Fruit fly (Drosophila melanogaster) whole organism, embryonic: Measurements from ENCODE around the gene Arp1.
A peak's percentile ranks its signal among the peaks of the same experiment; 100 is the strongest.

ENCODE experiments used
- BtbVII ChIP-seq: fragments of 200-800 bp; sonication (Bioruptor generic); optimal IDR thresholded peaks from 3 replicates; lab custom pipeline; 2017; ENCODE audit warnings: missing biosample characterization, mild to moderate bottlenecking, missing genetic modification characterization
- CG11695 ChIP-seq: fragments of 200-800 bp; sonication (Bioruptor generic); IDR thresholded peaks from 3 replicates; pipeline ENCODE4 v1.3.6; 2022; ENCODE audit warnings: missing biosample characterization, missing genetic modification characterization
- CG11696 ChIP-seq: fragments of 200-800 bp; sonication (Bioruptor generic); IDR thresholded peaks from 2 replicates; pipeline ENCODE4 v1.3.6; 2022; ENCODE audit warnings: missing biosample characterization, missing genetic modification characterization
- CG12104 ChIP-seq: fragments of 200-800 bp; sonication (Bioruptor generic); optimal IDR thresholded peaks from 3 replicates; lab custom pipeline; 2016; ENCODE audit warnings: missing biosample characterization, missing genetic modification characterization
- CG14667 ChIP-seq: fragments of 200-800 bp; sonication (Bioruptor generic); IDR thresholded peaks from 2 replicates; pipeline ENCODE4 v1.3.6; 2022; ENCODE audit warnings: missing biosample characterization, missing genetic modification characterization
- CG1647 ChIP-seq: fragments of 200-800 bp; sonication (Bioruptor generic); optimal IDR thresholded peaks from 3 replicates; lab custom pipeline; 2016; ENCODE audit warnings: missing biosample characterization, missing genetic modification characterization
- CG17328 ChIP-seq: fragments of 200-800 bp; sonication (Bioruptor generic); IDR thresholded peaks from 2 replicates; pipeline ENCODE4 v1.3.6; 2022; ENCODE audit warnings: missing biosample characterization, missing genetic modification characterization
- CG17829 ChIP-seq: fragments of 200-800 bp; optimal IDR thresholded peaks from 2 replicates; lab custom pipeline; 2019; ENCODE audit warnings: missing biosample characterization, mild to moderate bottlenecking, missing genetic modification characterization, moderate library complexity
- CG2678 ChIP-seq: fragments of 200-800 bp; sonication (Bioruptor generic); optimal IDR thresholded peaks from 3 replicates; lab custom pipeline; 2019; ENCODE audit warnings: missing biosample characterization, mild to moderate bottlenecking, missing genetic modification characterization, moderate library complexity
- CG30403 ChIP-seq: fragments of 200-800 bp; sonication (Bioruptor generic); optimal IDR thresholded peaks from 3 replicates; lab custom pipeline; 2016; ENCODE audit warnings: missing biosample characterization, missing genetic modification characterization
- CG3281 ChIP-seq: fragments of 200-800 bp; sonication (Bioruptor generic); optimal IDR thresholded peaks from 3 replicates; lab custom pipeline; 2017; ENCODE audit warnings: missing biosample characterization, mild to moderate bottlenecking, missing genetic modification characterization
- CG34376 ChIP-seq: fragments of 200-800 bp; sonication (Bioruptor generic); optimal IDR thresholded peaks from 2 replicates; lab custom pipeline; 2018; ENCODE audit warnings: missing biosample characterization, mild to moderate bottlenecking, missing genetic modification characterization
- CG3847 ChIP-seq: fragments of 200-800 bp; sonication (Bioruptor generic); IDR thresholded peaks from 2 replicates; pipeline ENCODE4 v1.3.6; 2022; ENCODE audit warnings: missing biosample characterization, missing genetic modification characterization
- CG4328 ChIP-seq: fragments of 200-800 bp; sonication (Bioruptor generic); optimal IDR thresholded peaks from 3 replicates; lab custom pipeline; 2017; ENCODE audit warnings: missing biosample characterization, missing genetic modification reagents, missing genetic modification characterization
- CG4424 ChIP-seq: fragments of 200-800 bp; sonication (Bioruptor generic); optimal IDR thresholded peaks from 3 replicates; lab custom pipeline; 2016; ENCODE audit warnings: missing biosample characterization, missing genetic modification characterization
- CG4820 ChIP-seq: fragments of 200-800 bp; sonication (Bioruptor generic); optimal IDR thresholded peaks from 3 replicates; lab custom pipeline; 2016; ENCODE audit warnings: missing biosample characterization, missing genetic modification characterization
- CG6765 ChIP-seq: fragments of 200-800 bp; sonication (Bioruptor generic); optimal IDR thresholded peaks from 3 replicates; lab custom pipeline; 2017; ENCODE audit warnings: missing biosample characterization, mild to moderate bottlenecking, missing genetic modification characterization
- CG7987 ChIP-seq: fragments of 200-800 bp; sonication (Bioruptor generic); optimal IDR thresholded peaks from 2 replicates; lab custom pipeline; 2018; ENCODE audit warnings: missing biosample characterization, mild to moderate bottlenecking, missing genetic modification characterization, moderate library complexity
- CG8290 ChIP-seq, 3 experiments: fragments of 200-800 bp; sonication (Bioruptor generic); optimal IDR thresholded peaks; 2 replicates each; lab custom pipeline; 2016 to 2019; ENCODE audit warnings: missing biosample characterization in 3 of 3, missing genetic modification characterization in 3 of 3, mild to moderate bottlenecking in 2 of 3, moderate library complexity in 1 of 3
- D19A ChIP-seq: fragments of 200-800 bp; optimal IDR thresholded peaks from 3 replicates; lab custom pipeline; 2019; ENCODE audit warnings: missing biosample characterization, mild to moderate bottlenecking, missing genetic modification characterization, moderate library complexity
- Drgx ChIP-seq: fragments of 200-800 bp; sonication (Bioruptor generic); IDR thresholded peaks from 2 replicates; pipeline ENCODE4 v1.3.6; 2022; ENCODE audit warnings: missing biosample characterization, missing genetic modification characterization
- ERR ChIP-seq: fragments of 200-800 bp; sonication (Bioruptor generic); optimal IDR thresholded peaks from 2 replicates; lab custom pipeline; 2016; ENCODE audit warnings: missing biosample characterization, missing genetic modification characterization
- Fer3 ChIP-seq: fragments of 200-800 bp; sonication (Bioruptor generic); optimal IDR thresholded peaks from 2 replicates; lab custom pipeline; 2018; ENCODE audit warnings: missing biosample characterization, mild to moderate bottlenecking, missing genetic modification characterization, moderate library complexity
- GATAe ChIP-seq: fragments of 200-800 bp; sonication (Bioruptor generic); conservative IDR thresholded peaks from 2 replicates; pipeline ENCODE4 v1.3.6; 2022; ENCODE audit warnings: missing biosample characterization, missing genetic modification characterization
- Hmr ChIP-seq: fragments of 200-800 bp; sonication (Bioruptor generic); optimal IDR thresholded peaks from 3 replicates; lab custom pipeline; 2017; ENCODE audit warnings: mild to moderate bottlenecking, missing biosample characterization, missing genetic modification reagents, missing genetic modification characterization
- MTF-1 ChIP-seq: fragments of 200-800 bp; sonication (Bioruptor generic); optimal IDR thresholded peaks from 2 replicates; lab custom pipeline; 2018; ENCODE audit warnings: missing biosample characterization, mild to moderate bottlenecking, missing genetic modification characterization, borderline replicate concordance
- Meics ChIP-seq: fragments of 200-800 bp; sonication (Bioruptor generic); optimal IDR thresholded peaks from 2 replicates; lab custom pipeline; 2017; ENCODE audit warnings: missing biosample characterization, mild to moderate bottlenecking, missing genetic modification characterization
- Myb ChIP-seq: fragments of 200-800 bp; sonication (Bioruptor generic); optimal IDR thresholded peaks from 2 replicates; lab custom pipeline; 2016; ENCODE audit warnings: missing biosample characterization, missing genetic modification characterization
- Opbp ChIP-seq: fragments of 200-800 bp; sonication (Bioruptor generic); IDR thresholded peaks from 3 replicates; pipeline ENCODE4 v1.3.6; 2022; ENCODE audit warnings: missing biosample characterization, missing genetic modification characterization; ENCODE audit not compliant: partially characterized antibody
- Spps ChIP-seq: fragments of 200-800 bp; sonication (Bioruptor generic); optimal IDR thresholded peaks from 2 replicates; lab custom pipeline; 2018; ENCODE audit warnings: missing biosample characterization, mild to moderate bottlenecking, missing genetic modification characterization
- TFAM ChIP-seq: fragments of 200-800 bp; sonication (Bioruptor generic); optimal IDR thresholded peaks from 2 replicates; lab custom pipeline; 2017; ENCODE audit warnings: missing biosample characterization, missing genetic modification characterization, inconsistent platforms
- YL-1 ChIP-seq: fragments of 200-800 bp; sonication (Bioruptor generic); optimal IDR thresholded peaks from 3 replicates; lab custom pipeline; 2017; ENCODE audit warnings: missing biosample characterization, mild to moderate bottlenecking, missing genetic modification characterization
- az2 ChIP-seq: fragments of 200-800 bp; sonication (Bioruptor generic); optimal IDR thresholded peaks from 3 replicates; lab custom pipeline; 2016; ENCODE audit warnings: missing biosample characterization, missing genetic modification characterization
- bcd ChIP-seq: fragments of 200-800 bp; sonication (Bioruptor generic); optimal IDR thresholded peaks from 2 replicates; lab custom pipeline; 2017; ENCODE audit warnings: missing biosample characterization, mild to moderate bottlenecking, missing genetic modification characterization
- caup ChIP-seq: fragments of 200-800 bp; sonication (Bioruptor generic); optimal IDR thresholded peaks from 3 replicates; lab custom pipeline; 2017; ENCODE audit warnings: missing biosample characterization, mild to moderate bottlenecking, missing genetic modification characterization, moderate library complexity; ENCODE audit not compliant: severe bottlenecking
- cwo ChIP-seq: fragments of 200-800 bp; sonication (Bioruptor generic); optimal IDR thresholded peaks from 3 replicates; lab custom pipeline; 2017; ENCODE audit warnings: missing biosample characterization, missing genetic modification characterization, mild to moderate bottlenecking, moderate library complexity, missing genetic modification reagents
- dm ChIP-seq: fragments of 200-800 bp; sonication (Bioruptor generic); optimal IDR thresholded peaks from 3 replicates; lab custom pipeline; 2016; ENCODE audit warnings: missing biosample characterization, missing genetic modification characterization
- emc ChIP-seq: fragments of 200-800 bp; sonication (Bioruptor generic); optimal IDR thresholded peaks from 2 replicates; lab custom pipeline; 2016; ENCODE audit warnings: missing biosample characterization, missing genetic modification characterization
- ham ChIP-seq: fragments of 200-800 bp; sonication (Bioruptor generic); IDR thresholded peaks from 2 replicates; pipeline ENCODE4 v1.3.6; 2022; ENCODE audit warnings: missing biosample characterization, missing genetic modification characterization
- kay ChIP-seq: fragments of 200-800 bp; sonication (Bioruptor generic); optimal IDR thresholded peaks from 2 replicates; lab custom pipeline; 2016; ENCODE audit warnings: missing biosample characterization, missing genetic modification characterization
- lab ChIP-seq: fragments of 200-800 bp; sonication (Bioruptor generic); optimal IDR thresholded peaks from 3 replicates; lab custom pipeline; 2017; ENCODE audit warnings: missing biosample characterization, missing genetic modification characterization, mild to moderate bottlenecking, moderate library complexity, missing genetic modification reagents
- pnt ChIP-seq: fragments of 200-800 bp; sonication (Bioruptor generic); optimal IDR thresholded peaks from 3 replicates; lab custom pipeline; 2016; ENCODE audit warnings: missing biosample characterization, missing genetic modification characterization
- row ChIP-seq: fragments of 200-800 bp; sonication (Bioruptor generic); IDR thresholded peaks from 3 replicates; pipeline ENCODE4 v1.3.6; 2022; ENCODE audit warnings: missing biosample characterization, missing genetic modification characterization
- sens ChIP-seq: fragments of 200-800 bp; sonication (Bioruptor generic); peaks from one replicate; lab custom pipeline; 2016; ENCODE audit warnings: missing biosample characterization, missing genetic modification characterization
- sug ChIP-seq: fragments of 200-800 bp; optimal IDR thresholded peaks from 2 replicates; lab custom pipeline; 2019; ENCODE audit warnings: missing biosample characterization, mild to moderate bottlenecking, missing genetic modification characterization, moderate library complexity
- tll ChIP-seq, 2 experiments: fragments of 200-800 bp in 1 of 2; fragments of >200 bp in 1 of 2; sonication (Bioruptor generic) in 1 of 2; optimal IDR thresholded peaks; 2 replicates each; lab custom pipeline; 2017 to 2019; ENCODE audit warnings: missing biosample characterization in 2 of 2, missing genetic modification characterization in 2 of 2, mild to moderate bottlenecking in 1 of 2, moderate library complexity in 1 of 2
- tx ChIP-seq: fragments of 200-800 bp; sonication (Bioruptor generic); optimal IDR thresholded peaks from 2 replicates; lab custom pipeline; 2016; ENCODE audit warnings: missing biosample characterization, missing genetic modification characterization
- z ChIP-seq: fragments of 200-800 bp; sonication (Bioruptor generic); IDR thresholded peaks from 3 replicates; pipeline ENCODE4 v1.3.6; 2022; ENCODE audit warnings: missing biosample characterization, missing genetic modification characterization

The Arp1 gene

dm6 chr3R:12720344-12721200 lies 29.0 kb downstream of the Arp1 start:
- TF ChIP-seq Fer3 (tag; lab: Kevin White, UChicago): peak; percentile 6
- no peak for TF ChIP-seq TFAM (GFP tag; lab: Kevin White, UChicago)
- TF ChIP-seq CG30403 (GFP tag; lab: Kevin White, UChicago): peak; percentile 1
- TF ChIP-seq caup: peak; percentile 5
- TF ChIP-seq CG17328 (GFP tag; lab: Robert Waterston, UW): no peak
- TF ChIP-seq CG3847 (GFP tag; lab: Robert Waterston, UW): no peak
- peak; percentile 8 for TF ChIP-seq Meics
- TF ChIP-seq CG8290 (GFP tag; optimal IDR thresholded peaks at IDR 0.05; lab: Kevin White, UChicago): no peak
- TF ChIP-seq CG8290 (tag; optimal IDR thresholded peaks at IDR 0.05; lab: Kevin White, UChicago): peak in 1 of 2 experiments; percentile 56
- TF ChIP-seq Myb: no peak
- 0 out of 2 replicates have a peak, but pooled peaks have one; percentile 5 for TF ChIP-seq Drgx (GFP tag; lab: Robert Waterston, UW)
- no peak for TF ChIP-seq bcd (GFP tag; lab: Kevin White, UChicago)
- no peak for TF ChIP-seq CG6765 (GFP tag; lab: Kevin White, UChicago)
- no peak for TF ChIP-seq Spps (tag; lab: Kevin White, UChicago)
- TF ChIP-seq CG4424 (GFP tag; lab: Kevin White, UChicago): no peak
- no peak for TF ChIP-seq az2 (GFP tag; lab: Kevin White, UChicago)
- TF ChIP-seq dm (GFP tag; lab: Kevin White, UChicago): no peak
- peak; percentile 80 for TF ChIP-seq sug
- peak; percentile 5 for TF ChIP-seq D19A (tag; lab: Kevin White, UChicago)
- TF ChIP-seq CG4820 (GFP tag; lab: Kevin White, UChicago): no peak
- TF ChIP-seq CG1647 (GFP tag; lab: Kevin White, UChicago): no peak
- TF ChIP-seq BtbVII (GFP tag; lab: Kevin White, UChicago): peak; percentile 8
- TF ChIP-seq CG2678 (tag; lab: Kevin White, UChicago): peak; percentile 29
- TF ChIP-seq CG4328 (GFP tag; lab: Kevin White, UChicago): no peak
- peak; percentile 40 for TF ChIP-seq lab (GFP tag; lab: Kevin White, UChicago)
- no peak for TF ChIP-seq CG17829 (tag; lab: Kevin White, UChicago)
- no peak for TF ChIP-seq ham
- TF ChIP-seq CG7987 (GFP tag; lab: Kevin White, UChicago): peak; percentile 50
- TF ChIP-seq CG12104 (GFP tag; lab: Kevin White, UChicago): no peak
- TF ChIP-seq emc (GFP tag; lab: Kevin White, UChicago): no peak
- 0 out of 2 replicates have a peak, but pooled peaks have one; percentile 11 for TF ChIP-seq CG11696
- no peak for TF ChIP-seq pnt
- 0 out of 2 replicates have a peak, but pooled peaks have one; percentile 41 for TF ChIP-seq GATAe (GFP tag; lab: Robert Waterston, UW)
- peak; percentile 48 for TF ChIP-seq CG34376 (GFP tag; lab: Kevin White, UChicago)
- no peak for TF ChIP-seq CG14667 (GFP tag; lab: Robert Waterston, UW)
- TF ChIP-seq cwo (GFP tag; lab: Kevin White, UChicago): peak; percentile 22
- TF ChIP-seq row: peak; percentile 23; the same call in 1 of the 3 replicates
- TF ChIP-seq CG11695: no peak
- TF ChIP-seq z (GFP tag; lab: Robert Waterston, UW): no peak
- no peak for TF ChIP-seq kay
- no peak for TF ChIP-seq Opbp (GFP tag; lab: Robert Waterston, UW)
- no peak for TF ChIP-seq MTF-1 (GFP tag; lab: Kevin White, UChicago)
- TF ChIP-seq tx (GFP tag; lab: Kevin White, UChicago): no peak
- no peak for TF ChIP-seq YL-1 (GFP tag; lab: Kevin White, UChicago)
- TF ChIP-seq sens: peak; percentile 3
- no peak for TF ChIP-seq tll (GFP tag; optimal IDR thresholded peaks at IDR 0.05; lab: Kevin White, UChicago)
- TF ChIP-seq Hmr (GFP tag; lab: Kevin White, UChicago): peak; percentile 10
- no peak for TF ChIP-seq ERR (GFP tag; lab: Kevin White, UChicago)
- peak; percentile 23 for TF ChIP-seq CG3281 (GFP tag; lab: Kevin White, UChicago)
